Worm (Caenorhabditis elegans) whole organism, young adult: ENCODE results near the gene moc-3.

ENCODE experiments used
- B0019.2 ChIP-seq: fragments of 200-800 bp; sonication (Bioruptor generic); conservative IDR thresholded peaks from 2 replicates; pipeline ENCODE4 v1.3.6; 2022; ENCODE audit warnings: missing genetic modification reagents, missing genetic modification characterization, missing compliant biosample characterization
- C17E4.6 ChIP-seq: fragments of 200-800 bp; sonication (Bioruptor generic); IDR thresholded peaks from 2 replicates; pipeline ENCODE4 v1.3.6; 2022; ENCODE audit warnings: missing genetic modification reagents, missing genetic modification characterization, missing compliant biosample characterization
- F33H1.4 ChIP-seq: fragments of 200-800 bp; sonication (Bioruptor generic); IDR thresholded peaks from 2 replicates; pipeline ENCODE4 v1.3.6; 2022; ENCODE audit warnings: missing genetic modification reagents, missing genetic modification characterization, missing compliant biosample characterization
- F49E8.2 ChIP-seq: sonication (generic microtip); optimal IDR thresholded peaks from 3 replicates; lab custom pipeline; 2017; ENCODE audit warnings: missing genetic modification characterization, mild to moderate bottlenecking, missing compliant biosample characterization, antibody characterized with exemption, moderate library complexity; ENCODE audit not compliant: insufficient read depth
- F57C9.4 ChIP-seq: sonication (generic microtip); optimal IDR thresholded peaks from 2 replicates; lab custom pipeline; 2017; ENCODE audit warnings: mild to moderate bottlenecking, missing genetic modification characterization, missing compliant biosample characterization
- K11D2.4 ChIP-seq: fragments of 200-800 bp; sonication (Bioruptor generic); IDR thresholded peaks from 2 replicates; pipeline ENCODE4 v1.3.6; 2022; ENCODE audit warnings: missing genetic modification reagents, missing genetic modification characterization, missing compliant biosample characterization
- Y53F4B.3 ChIP-seq: fragments of 200-800 bp; sonication (Bioruptor generic); IDR thresholded peaks from 2 replicates; pipeline ENCODE4 v1.3.6; 2022; ENCODE audit warnings: missing genetic modification reagents, missing genetic modification characterization, missing compliant biosample characterization
- Y56A3A.18 ChIP-seq: fragments of 200-800 bp; sonication (Bioruptor generic); IDR thresholded peaks from 2 replicates; pipeline ENCODE4 v1.3.6; 2022; ENCODE audit warnings: missing genetic modification reagents, missing genetic modification characterization, missing compliant biosample characterization
- Y67H2A.10 ChIP-seq: fragments of 200-800 bp; sonication (Bioruptor generic); conservative IDR thresholded peaks from 2 replicates; pipeline ENCODE4 v1.3.6; 2022; ENCODE audit warnings: missing genetic modification reagents, missing genetic modification characterization, missing compliant biosample characterization
- akir-1 ChIP-seq: fragments of 200-800 bp; sonication (Bioruptor generic); optimal IDR thresholded peaks from 2 replicates; lab custom pipeline; 2018; ENCODE audit warnings: mild to moderate bottlenecking, missing genetic modification characterization, moderate library complexity, missing compliant biosample characterization
- ama-1 ChIP-seq, 3 experiments: fragments of 150-350 bp in 1 of 3; sonication (generic microtip) in 2 of 3; optimal IDR thresholded peaks; 2 replicates each; lab custom pipeline; 2014 to 2018; ENCODE audit warnings: missing biosample characterization in 2 of 3, missing genetic modification characterization in 2 of 3, missing genetic modification reagents in 2 of 3
- aptf-2 ChIP-seq: fragments of 200-800 bp; sonication (Bioruptor generic); conservative IDR thresholded peaks from 2 replicates; pipeline ENCODE4 v1.3.6; 2022; ENCODE audit warnings: missing genetic modification reagents, missing genetic modification characterization, missing compliant biosample characterization
- atf-7 ChIP-seq: sonication (generic microtip); optimal IDR thresholded peaks from 2 replicates; lab custom pipeline; 2017; ENCODE audit warnings: mild to moderate bottlenecking, missing genetic modification characterization, missing compliant biosample characterization
- attf-5 ChIP-seq: fragments of 200-800 bp; sonication (Bioruptor generic); optimal IDR thresholded peaks from 2 replicates; lab custom pipeline; 2018; ENCODE audit warnings: mild to moderate bottlenecking, missing genetic modification characterization, missing compliant biosample characterization
- bed-2 ChIP-seq: fragments of 200-800 bp; sonication (Bioruptor generic); IDR thresholded peaks from 2 replicates; pipeline ENCODE4 v1.3.6; 2022; ENCODE audit warnings: missing genetic modification reagents, missing genetic modification characterization, missing compliant biosample characterization
- ceh-79 ChIP-seq: sonication (generic microtip); optimal IDR thresholded peaks from 2 replicates; lab custom pipeline; 2017; ENCODE audit warnings: mild to moderate bottlenecking, missing genetic modification characterization, missing compliant biosample characterization
- ceh-91 ChIP-seq: fragments of 200-800 bp; sonication (Bioruptor generic); IDR thresholded peaks from 2 replicates; pipeline ENCODE4 v1.3.6; 2022; ENCODE audit warnings: missing genetic modification reagents, missing genetic modification characterization, missing compliant biosample characterization
- chd-7 ChIP-seq: sonication (generic microtip); optimal IDR thresholded peaks from 2 replicates; lab custom pipeline; 2016; ENCODE audit warnings: mild to moderate bottlenecking, missing genetic modification characterization, moderate library complexity, missing compliant biosample characterization
- efl-1 ChIP-seq: fragments of 150-350 bp; optimal IDR thresholded peaks from 2 replicates; lab custom pipeline; 2014; ENCODE audit warnings: missing biosample characterization, missing genetic modification reagents, missing genetic modification characterization
- egl-18 ChIP-seq: fragments of 200-800 bp; sonication (Bioruptor generic); IDR thresholded peaks from 2 replicates; pipeline ENCODE4 v1.3.6; 2022; ENCODE audit warnings: missing genetic modification reagents, missing genetic modification characterization, missing compliant biosample characterization
- egl-44 ChIP-seq: fragments of 200-800 bp; sonication (Bioruptor generic); IDR thresholded peaks from 2 replicates; pipeline ENCODE4 v1.3.6; 2022; ENCODE audit warnings: missing genetic modification reagents, missing genetic modification characterization, missing compliant biosample characterization
- egrh-3 ChIP-seq: fragments of 200-800 bp; sonication (Bioruptor generic); IDR thresholded peaks from 2 replicates; pipeline ENCODE4 v1.3.6; 2022; ENCODE audit warnings: missing genetic modification reagents, missing genetic modification characterization, missing compliant biosample characterization
- hlh-12 ChIP-seq: sonication (generic microtip); optimal IDR thresholded peaks from 2 replicates; lab custom pipeline; 2016; ENCODE audit warnings: missing genetic modification characterization, missing compliant biosample characterization
- hmg-1.2 ChIP-seq: fragments of 200-800 bp; sonication (Bioruptor generic); IDR thresholded peaks from 2 replicates; pipeline ENCODE4 v1.3.6; 2022; ENCODE audit warnings: missing genetic modification reagents, missing genetic modification characterization, missing compliant biosample characterization
- hmg-20 ChIP-seq: fragments of 200-800 bp; sonication (Bioruptor generic); IDR thresholded peaks from 2 replicates; pipeline ENCODE4 v1.3.6; 2022; ENCODE audit warnings: missing genetic modification reagents, missing genetic modification characterization, missing compliant biosample characterization
- hrde-1 ChIP-seq: sonication (generic microtip); optimal IDR thresholded peaks from 2 replicates; lab custom pipeline; 2016; ENCODE audit warnings: missing genetic modification characterization, mild to moderate bottlenecking, missing compliant biosample characterization, moderate library complexity, missing genotype, missing genetic modification reagents, borderline replicate concordance
- let-526 ChIP-seq: fragments of 200-800 bp; sonication (Bioruptor generic); IDR thresholded peaks from 2 replicates; pipeline ENCODE4 v1.3.6; 2022; ENCODE audit warnings: missing genetic modification reagents, missing genetic modification characterization, missing compliant biosample characterization
- let-607 ChIP-seq, 2 experiments: fragments of 200-800 bp in 1 of 2; sonication (Bioruptor generic) in 1 of 2; sonication (generic microtip) in 1 of 2; optimal IDR thresholded peaks; 2 replicates each; lab custom pipeline; 2016 to 2018; ENCODE audit warnings: mild to moderate bottlenecking in 2 of 2, missing compliant biosample characterization in 2 of 2, missing genetic modification characterization in 2 of 2, moderate library complexity in 2 of 2, missing genotype in 1 of 2
- madf-6 ChIP-seq: fragments of 200-800 bp; sonication (Bioruptor generic); IDR thresholded peaks from 2 replicates; pipeline ENCODE4 v1.3.6; 2022; ENCODE audit warnings: missing genetic modification reagents, missing genetic modification characterization, missing compliant biosample characterization
- mcd-1 ChIP-seq: fragments of 200-800 bp; sonication (Bioruptor generic); IDR thresholded peaks from 2 replicates; pipeline ENCODE4 v1.3.6; 2022; ENCODE audit warnings: missing genetic modification reagents, missing genetic modification characterization, missing compliant biosample characterization
- nfya-2 ChIP-seq: fragments of 200-800 bp; sonication (Bioruptor generic); IDR thresholded peaks from 2 replicates; pipeline ENCODE4 v1.3.6; 2022; ENCODE audit warnings: missing genetic modification reagents, missing genetic modification characterization, missing compliant biosample characterization
- nfyb-1 ChIP-seq: fragments of 200-800 bp; sonication (Bioruptor generic); IDR thresholded peaks from 2 replicates; pipeline ENCODE4 v1.3.6; 2022; ENCODE audit warnings: missing genetic modification reagents, missing genetic modification characterization, missing compliant biosample characterization
- nhr-27 ChIP-seq: fragments of 200-800 bp; sonication (Bioruptor generic); optimal IDR thresholded peaks from 2 replicates; lab custom pipeline; 2018; ENCODE audit warnings: mild to moderate bottlenecking, missing genetic modification characterization, moderate library complexity, missing compliant biosample characterization
- nhr-80 ChIP-seq: sonication (generic microtip); optimal IDR thresholded peaks from 2 replicates; lab custom pipeline; 2016; ENCODE audit warnings: missing genetic modification characterization, missing compliant biosample characterization
- pbrm-1 ChIP-seq: fragments of 200-800 bp; sonication (Bioruptor generic); IDR thresholded peaks from 2 replicates; pipeline ENCODE4 v1.3.6; 2022; ENCODE audit warnings: missing genetic modification reagents, missing genetic modification characterization, missing compliant biosample characterization
- rcor-1 ChIP-seq: fragments of 200-800 bp; sonication (Bioruptor generic); IDR thresholded peaks from 2 replicates; pipeline ENCODE4 v1.3.6; 2022; ENCODE audit warnings: missing genetic modification reagents, missing genetic modification characterization, missing compliant biosample characterization
- rec-8 ChIP-seq, 2 experiments: sonication (generic microtip); optimal IDR thresholded peaks; 2 replicates each; lab custom pipeline; 2016; ENCODE audit warnings: mild to moderate bottlenecking in 2 of 2, missing genetic modification characterization in 2 of 2, missing genetic modification reagents in 2 of 2, missing genotype in 2 of 2, missing biosample characterization in 1 of 2, missing compliant biosample characterization in 1 of 2, moderate library complexity in 1 of 2
- repo-1 ChIP-seq: sonication (generic microtip); optimal IDR thresholded peaks from 2 replicates; lab custom pipeline; 2017; ENCODE audit warnings: mild to moderate bottlenecking, missing genetic modification characterization, missing compliant biosample characterization
- snpc-1.1 ChIP-seq: sonication (generic microtip); optimal IDR thresholded peaks from 2 replicates; lab custom pipeline; 2017; ENCODE audit warnings: missing genetic modification characterization, mild to moderate bottlenecking, missing compliant biosample characterization, antibody characterized with exemption, moderate library complexity, missing genotype, missing genetic modification reagents; ENCODE audit not compliant: insufficient read depth
- sptf-2 ChIP-seq: fragments of 200-800 bp; sonication (Bioruptor generic); optimal IDR thresholded peaks from 2 replicates; lab custom pipeline; 2018; ENCODE audit warnings: mild to moderate bottlenecking, missing genetic modification characterization, missing compliant biosample characterization
- unc-62 ChIP-seq: fragments of 150-350 bp; optimal IDR thresholded peaks from 2 replicates; lab custom pipeline; 2014; ENCODE audit warnings: missing biosample characterization, missing genetic modification reagents, missing genetic modification characterization
- zfh-2 ChIP-seq: fragments of 200-800 bp; sonication (Bioruptor generic); conservative IDR thresholded peaks from 2 replicates; pipeline ENCODE4 v1.3.6; 2022; ENCODE audit warnings: missing genetic modification reagents, missing genetic modification characterization, missing compliant biosample characterization
- ztf-22 ChIP-seq: fragments of 200-800 bp; sonication (Bioruptor generic); optimal IDR thresholded peaks from 2 replicates; lab custom pipeline; 2018; ENCODE audit warnings: mild to moderate bottlenecking, missing genetic modification characterization, moderate library complexity, missing compliant biosample characterization
- ztf-6 ChIP-seq: fragments of 200-800 bp; sonication (Bioruptor generic); IDR thresholded peaks from 2 replicates; pipeline ENCODE4 v1.3.6; 2022; ENCODE audit warnings: missing genetic modification reagents, missing genetic modification characterization, missing compliant biosample characterization

moc-3 gene

DNA sequence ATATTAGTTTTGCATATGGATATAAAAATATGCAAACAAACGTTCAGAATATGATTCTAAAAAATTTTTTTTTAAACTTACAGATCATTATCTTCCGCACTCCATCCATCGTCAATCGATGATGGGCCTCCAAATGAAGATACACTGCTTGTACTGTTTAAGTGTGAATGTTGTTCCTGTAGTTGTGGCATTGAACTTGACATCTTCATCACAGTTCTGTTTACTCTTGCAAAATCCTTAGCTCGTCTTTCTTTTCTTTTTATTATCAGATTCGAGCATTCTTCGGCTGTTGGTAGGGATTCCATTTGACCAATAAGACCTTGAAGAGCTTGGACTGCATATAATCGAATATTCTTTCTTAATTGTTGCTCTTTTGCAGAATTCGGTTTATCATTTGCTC lies 25.3 kb upstream of the moc-3 start (continued):
- TF ChIP-seq unc-62 (GFP tag; lab: Kevin White, UChicago) = no peak
- no peak for TF ChIP-seq F33H1.4 (GFP tag; lab: Robert Waterston, UW)

DNA sequence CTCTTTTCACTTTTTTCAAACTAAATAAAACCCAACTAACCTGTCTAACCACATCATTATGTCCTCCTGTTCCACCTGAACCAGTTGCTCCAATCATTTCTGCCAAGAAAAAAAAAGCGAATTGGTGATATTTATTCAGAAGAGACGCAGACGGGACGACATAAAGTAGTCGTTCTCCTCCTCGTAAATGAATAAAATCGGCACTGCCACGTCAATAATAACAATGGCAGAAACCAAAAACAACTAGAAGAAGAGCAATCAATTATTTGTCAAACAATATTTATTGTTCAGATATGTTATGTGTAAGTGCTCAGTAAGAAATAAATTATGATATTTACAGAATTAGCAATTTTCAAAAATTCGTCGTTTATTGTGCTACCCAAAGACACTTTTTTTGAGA lies 22.9 kb upstream of the moc-3 start, which contains the start of gene rabs-5:
TSS of gene rabs-5 (minus strand) at position 101 of the 400 bp plus-strand sequence.
- TF ChIP-seq F49E8.2 (tag; lab: Kevin White, UChicago) (peak; percentile 4), bed-2 (GFP tag; lab: Robert Waterston, UW) (no peak)

- TF ChIP-seq Y67H2A.10 (GFP tag; lab: Robert Waterston, UW) (no peak), K11D2.4 (GFP tag; lab: Robert Waterston, UW) (no peak), attf-5 (peak; percentile 30), bed-2 (GFP tag; lab: Robert Waterston, UW) (no peak), F57C9.4 (tag; lab: Kevin White, UChicago) (no peak), aptf-2 (GFP tag; lab: Robert Waterston, UW) (no peak), ztf-6 (GFP tag; lab: Robert Waterston, UW) (no peak), B0019.2 (no peak), pbrm-1 (GFP tag; lab: Robert Waterston, UW) (no peak), egl-44 (GFP tag; lab: Robert Waterston, UW) (no peak), ceh-91 (GFP tag; lab: Robert Waterston, UW) (no peak), atf-7 (no peak), nfyb-1 (no peak), repo-1 (no peak), rec-8 (tag; optimal IDR thresholded peaks at IDR 0.05; lab: Kevin White, UChicago) (no peak), chd-7 (tag; lab: Kevin White, UChicago) (no peak), ceh-79 (tag; lab: Kevin White, UChicago) (no peak), nfya-2 (GFP tag; lab: Robert Waterston, UW) (no peak), nhr-27 (tag; lab: Kevin White, UChicago) (no peak), ztf-22 (GFP tag; lab: Kevin White, UChicago) (no peak), let-526 (no peak), nhr-80 (tag; lab: Kevin White, UChicago) (peak; percentile 12), efl-1 (GFP tag; lab: Kevin White, UChicago) (no peak), hrde-1 (tag; lab: Kevin White, UChicago) (no peak), ama-1 (optimal IDR thresholded peaks at IDR 0.05; lab: Kevin White, UChicago) (no peak), ama-1 (GFP tag; optimal IDR thresholded peaks at IDR 0.05; lab: Kevin White, UChicago) (no peak), snpc-1.1 (tag; lab: Kevin White, UChicago) (no peak), akir-1 (GFP tag; lab: Kevin White, UChicago) (no peak), Y53F4B.3 (GFP tag; lab: Robert Waterston, UW) (no peak), mcd-1 (GFP tag; lab: Robert Waterston, UW) (no peak), Y56A3A.18 (GFP tag; lab: Robert Waterston, UW) (no peak), egrh-3 (GFP tag; lab: Robert Waterston, UW) (no peak), sptf-2 (GFP tag; lab: Kevin White, UChicago) (no peak), madf-6 (GFP tag; lab: Robert Waterston, UW) (peak; percentile 35; the same call in 1 of the 2 replicates), hmg-20 (no peak), hlh-12 (tag; lab: Kevin White, UChicago) (no peak), zfh-2 (GFP tag; lab: Robert Waterston, UW) (no peak), let-607 (tag; optimal IDR thresholded peaks at IDR 0.05; lab: Kevin White, UChicago) (peak in 1 of 2 experiments; percentile 12), rcor-1 (0 out of 2 replicates have a peak, but pooled peaks have one; percentile 17), C17E4.6 (GFP tag; lab: Robert Waterston, UW) (no peak), egl-18 (no peak), hmg-1.2 (GFP tag; lab: Robert Waterston, UW) (peak; percentile 98)
Measured at ce11 chrIV:8112187-8112586, 18.2 kb upstream of the moc-3 start, which contains the start of gene Y42H9AR.4. Gene Y42H9AR.4 (minus strand): TSS chrIV:8112218.
